Worm (Caenorhabditis elegans) whole organism, L1 larva: ENCODE measurements around the gene C07E3.3.

ENCODE experiments used
- C34B4.2 ChIP-seq: sonication (generic microtip); optimal IDR thresholded peaks from 2 replicates; lab custom pipeline; 2017; ENCODE audit warnings: mild to moderate bottlenecking, missing genetic modification characterization, missing compliant biosample characterization
- F16B12.6 ChIP-seq: fragments of 150-350 bp; optimal IDR thresholded peaks from 2 replicates; lab custom pipeline; 2014; ENCODE audit warnings: missing biosample characterization, missing genetic modification characterization
- aha-1 ChIP-seq: fragments of 150-350 bp; optimal IDR thresholded peaks from 2 replicates; lab custom pipeline; 2014; ENCODE audit warnings: missing biosample characterization, missing genetic modification characterization
- alr-1 ChIP-seq: fragments of 200-800 bp; sonication (Bioruptor generic); optimal IDR thresholded peaks from 2 replicates; lab custom pipeline; 2018; ENCODE audit warnings: borderline replicate concordance, mild to moderate bottlenecking, missing genetic modification characterization, missing compliant biosample characterization
- aly-2 ChIP-seq: fragments of 150-350 bp; optimal IDR thresholded peaks from 2 replicates; lab custom pipeline; 2014; ENCODE audit warnings: missing biosample characterization, missing genetic modification characterization
- ama-1 ChIP-seq: fragments of 150-350 bp; optimal IDR thresholded peaks from 2 replicates; lab custom pipeline; 2014
- blmp-1 ChIP-seq: fragments of 150-350 bp; optimal IDR thresholded peaks from 2 replicates; lab custom pipeline; 2014; ENCODE audit warnings: missing biosample characterization, missing genetic modification characterization
- ceh-82 ChIP-seq, 3 experiments: fragments of 150-350 bp in 1 of 3; sonication (generic microtip) in 2 of 3; optimal IDR thresholded peaks; 2 replicates each; lab custom pipeline; 2014 to 2017; ENCODE audit warnings: missing biosample characterization in 3 of 3, missing genetic modification characterization in 3 of 3
- ceh-88 ChIP-seq: fragments of 200-800 bp; sonication (Bioruptor generic); IDR thresholded peaks from 2 replicates; pipeline ENCODE4 v1.3.6; 2022; ENCODE audit warnings: missing genetic modification characterization, missing compliant biosample characterization
- ceh-90 ChIP-seq: sonication (generic microtip); optimal IDR thresholded peaks from 2 replicates; lab custom pipeline; 2016; ENCODE audit warnings: missing genetic modification characterization, missing compliant biosample characterization
- dpl-1 ChIP-seq, 3 experiments: fragments of 150-350 bp in 2 of 3; sonication (generic microtip) in 1 of 3; optimal IDR thresholded peaks; 2 replicates each; lab custom pipeline; 2014 to 2017; ENCODE audit warnings: missing biosample characterization in 3 of 3, missing genetic modification characterization in 3 of 3, missing genetic modification reagents in 3 of 3
- efl-1 ChIP-seq, 4 experiments: fragments of 150-350 bp; optimal IDR thresholded peaks in 3 of 4; peaks in 1 of 4; 1 replicate in 1 of 4; 2 replicates in 3 of 4; lab custom pipeline; 2014; ENCODE audit warnings: missing biosample characterization in 2 of 4, missing genetic modification characterization in 2 of 4, missing genetic modification reagents in 2 of 4
- efl-3 ChIP-seq: fragments of 200-800 bp; sonication (Bioruptor generic); optimal IDR thresholded peaks from 2 replicates; lab custom pipeline; 2018; ENCODE audit warnings: mild to moderate bottlenecking, missing genetic modification characterization, missing compliant biosample characterization
- egl-13 ChIP-seq: sonication (generic microtip); optimal IDR thresholded peaks from 2 replicates; lab custom pipeline; 2016; ENCODE audit warnings: missing genotype, missing genetic modification reagents, missing genetic modification characterization, missing compliant biosample characterization
- egl-27 ChIP-seq, 2 experiments: fragments of 150-350 bp in 1 of 2; sonication (generic microtip); optimal IDR thresholded peaks; 3 replicates each; lab custom pipeline; 2017 to 2018; ENCODE audit warnings: missing biosample characterization in 2 of 2, missing genetic modification characterization in 2 of 2, missing genetic modification reagents in 2 of 2
- elt-2 ChIP-seq: sonication (generic microtip); optimal IDR thresholded peaks from 2 replicates; lab custom pipeline; 2016; ENCODE audit warnings: missing genetic modification characterization, mild to moderate bottlenecking, inconsistent platforms, missing compliant biosample characterization, missing genetic modification reagents
- ets-5 ChIP-seq: fragments of 200-800 bp; sonication (Bioruptor generic); IDR thresholded peaks from 2 replicates; pipeline ENCODE4 v1.3.6; 2022; ENCODE audit warnings: missing genetic modification characterization, missing compliant biosample characterization
- fkh-4 ChIP-seq: sonication (generic microtip); optimal IDR thresholded peaks from 2 replicates; lab custom pipeline; 2016; ENCODE audit warnings: missing compliant biosample characterization, missing genetic modification characterization, borderline replicate concordance
- hpl-2 ChIP-seq: fragments of 150-350 bp; optimal IDR thresholded peaks from 2 replicates; lab custom pipeline; 2014; ENCODE audit warnings: missing biosample characterization, missing genetic modification reagents, missing genetic modification characterization
- irx-1 ChIP-seq: sonication (generic microtip); optimal IDR thresholded peaks from 2 replicates; lab custom pipeline; 2016; ENCODE audit warnings: missing genetic modification characterization, missing compliant biosample characterization
- lin-13 ChIP-seq: fragments of 150-350 bp; optimal IDR thresholded peaks from 2 replicates; lab custom pipeline; 2014; ENCODE audit warnings: missing biosample characterization, missing genetic modification reagents, missing genetic modification characterization
- lin-14 ChIP-seq: fragments of 200-800 bp; sonication (Bioruptor generic); optimal IDR thresholded peaks from 2 replicates; lab custom pipeline; 2018; ENCODE audit warnings: mild to moderate bottlenecking, missing genetic modification characterization, moderate library complexity, missing compliant biosample characterization
- lin-15B ChIP-seq: fragments of 150-350 bp; sonication (generic microtip); optimal IDR thresholded peaks from 3 replicates; lab custom pipeline; 2014; ENCODE audit warnings: missing biosample characterization, missing genetic modification characterization
- lsy-2 ChIP-seq, 2 experiments: fragments of 150-350 bp; optimal IDR thresholded peaks; 2 replicates each; lab custom pipeline; 2014; ENCODE audit warnings: missing biosample characterization in 2 of 2, missing genetic modification characterization in 2 of 2
- mab-9 ChIP-seq: fragments of 200-800 bp; sonication (Bioruptor generic); IDR thresholded peaks from 2 replicates; pipeline ENCODE4 v1.3.6; 2022; ENCODE audit warnings: missing genetic modification reagents, missing genetic modification characterization, missing compliant biosample characterization
- mep-1 ChIP-seq: fragments of 150-350 bp; optimal IDR thresholded peaks from 2 replicates; lab custom pipeline; 2014; ENCODE audit warnings: missing biosample characterization, missing genetic modification characterization
- nhr-12 ChIP-seq: sonication (generic microtip); optimal IDR thresholded peaks from 2 replicates; lab custom pipeline; 2017; ENCODE audit warnings: missing biosample characterization, missing genetic modification characterization
- nhr-19 ChIP-seq: fragments of 200-800 bp; sonication (Bioruptor generic); conservative IDR thresholded peaks from 2 replicates; pipeline ENCODE4 v1.3.6; 2022; ENCODE audit warnings: missing genetic modification characterization, missing compliant biosample characterization
- nhr-47 ChIP-seq: sonication (generic microtip); optimal IDR thresholded peaks from 2 replicates; lab custom pipeline; 2016; ENCODE audit warnings: mild to moderate bottlenecking, missing genetic modification characterization, moderate library complexity, missing compliant biosample characterization
- nhr-71 ChIP-seq: sonication (generic microtip); optimal IDR thresholded peaks from 2 replicates; lab custom pipeline; 2016; ENCODE audit warnings: mild to moderate bottlenecking, missing genetic modification characterization, moderate library complexity, missing compliant biosample characterization
- nhr-77 ChIP-seq: fragments of 150-350 bp; optimal IDR thresholded peaks from 2 replicates; lab custom pipeline; 2014; ENCODE audit warnings: missing biosample characterization, missing genetic modification characterization
- nhr-84 ChIP-seq: sonication (generic microtip); optimal IDR thresholded peaks from 2 replicates; lab custom pipeline; 2017; ENCODE audit warnings: missing biosample characterization, missing genetic modification characterization
- nhr-85 ChIP-seq: sonication (generic microtip); peaks from one replicate; lab custom pipeline; 2016; ENCODE audit warnings: missing genetic modification characterization, inconsistent platforms, missing compliant biosample characterization
- nhr-90 ChIP-seq: sonication (generic microtip); optimal IDR thresholded peaks from 2 replicates; lab custom pipeline; 2016; ENCODE audit warnings: mild to moderate bottlenecking, missing genetic modification characterization, missing compliant biosample characterization; ENCODE audit not compliant: poor library complexity
- pag-3 ChIP-seq: sonication (generic microtip); optimal IDR thresholded peaks from 2 replicates; lab custom pipeline; 2017; ENCODE audit warnings: missing genetic modification characterization, mild to moderate bottlenecking, missing compliant biosample characterization, antibody characterized with exemption, borderline replicate concordance; ENCODE audit not compliant: insufficient read depth
- pax-3 ChIP-seq: fragments of 200-800 bp; sonication (Bioruptor generic); optimal IDR thresholded peaks from 2 replicates; lab custom pipeline; 2018; ENCODE audit warnings: mild to moderate bottlenecking, missing genetic modification characterization, moderate library complexity, missing compliant biosample characterization
- rnt-1 ChIP-seq: sonication (generic microtip); optimal IDR thresholded peaks from 2 replicates; lab custom pipeline; 2016; ENCODE audit warnings: mild to moderate bottlenecking, missing genetic modification characterization, moderate library complexity, missing compliant biosample characterization
- snu-23 ChIP-seq: sonication (generic microtip); optimal IDR thresholded peaks from 2 replicates; lab custom pipeline; 2016; ENCODE audit warnings: missing genetic modification characterization, missing compliant biosample characterization
- sox-4 ChIP-seq: sonication (generic microtip); optimal IDR thresholded peaks from 2 replicates; lab custom pipeline; 2016; ENCODE audit warnings: missing genetic modification characterization, missing compliant biosample characterization
- sptf-1 ChIP-seq: fragments of 150-350 bp; optimal IDR thresholded peaks from 2 replicates; lab custom pipeline; 2014; ENCODE audit warnings: missing biosample characterization, missing genetic modification characterization
- sup-37 ChIP-seq: fragments of 200-800 bp; sonication (Bioruptor generic); optimal IDR thresholded peaks from 2 replicates; lab custom pipeline; 2018; ENCODE audit warnings: mild to moderate bottlenecking, missing genetic modification characterization, missing compliant biosample characterization
- swsn-7 ChIP-seq: sonication (generic microtip); optimal IDR thresholded peaks from 2 replicates; lab custom pipeline; 2016; ENCODE audit warnings: missing genetic modification characterization, missing compliant biosample characterization
- tlp-1 ChIP-seq: fragments of 150-350 bp; optimal IDR thresholded peaks from 2 replicates; lab custom pipeline; 2014; ENCODE audit warnings: missing biosample characterization, missing genetic modification characterization
- unc-130 ChIP-seq: fragments of 150-350 bp; optimal IDR thresholded peaks from 2 replicates; lab custom pipeline; 2017; ENCODE audit warnings: missing biosample characterization, missing genetic modification characterization, inconsistent platforms
- unc-30 ChIP-seq: sonication (generic microtip); optimal IDR thresholded peaks from 2 replicates; lab custom pipeline; 2017; ENCODE audit warnings: missing biosample characterization, missing genetic modification characterization
- unc-62 ChIP-seq: fragments of 150-350 bp; optimal IDR thresholded peaks from 2 replicates; lab custom pipeline; 2014; ENCODE audit warnings: missing biosample characterization, missing genetic modification reagents, missing genetic modification characterization
- vab-15 ChIP-seq: sonication (generic microtip); optimal IDR thresholded peaks from 2 replicates; lab custom pipeline; 2017; ENCODE audit warnings: missing genotype, mild to moderate bottlenecking, missing genetic modification characterization, missing compliant biosample characterization
- xbp-1 ChIP-seq: sonication (generic microtip); optimal IDR thresholded peaks from 2 replicates; lab custom pipeline; 2016; ENCODE audit warnings: missing genetic modification characterization, missing compliant biosample characterization
- zag-1 ChIP-seq: fragments of 150-350 bp; optimal IDR thresholded peaks from 2 replicates; lab custom pipeline; 2014; ENCODE audit warnings: missing biosample characterization, missing genetic modification characterization
- zip-4 ChIP-seq: fragments of 200-800 bp; sonication (Bioruptor generic); optimal IDR thresholded peaks from 2 replicates; lab custom pipeline; 2018; ENCODE audit warnings: mild to moderate bottlenecking, missing genetic modification characterization, moderate library complexity, missing compliant biosample characterization
- ztf-11 ChIP-seq, 2 experiments: sonication (generic microtip); optimal IDR thresholded peaks; 2 replicates each; lab custom pipeline; 2016 to 2017; ENCODE audit warnings: missing genetic modification characterization in 2 of 2, missing biosample characterization in 1 of 2, missing compliant biosample characterization in 1 of 2
- ztf-4 ChIP-seq: fragments of 150-350 bp; optimal IDR thresholded peaks from 2 replicates; lab custom pipeline; 2014; ENCODE audit warnings: missing biosample characterization, missing genetic modification characterization

C07E3.3 gene

DNA sequence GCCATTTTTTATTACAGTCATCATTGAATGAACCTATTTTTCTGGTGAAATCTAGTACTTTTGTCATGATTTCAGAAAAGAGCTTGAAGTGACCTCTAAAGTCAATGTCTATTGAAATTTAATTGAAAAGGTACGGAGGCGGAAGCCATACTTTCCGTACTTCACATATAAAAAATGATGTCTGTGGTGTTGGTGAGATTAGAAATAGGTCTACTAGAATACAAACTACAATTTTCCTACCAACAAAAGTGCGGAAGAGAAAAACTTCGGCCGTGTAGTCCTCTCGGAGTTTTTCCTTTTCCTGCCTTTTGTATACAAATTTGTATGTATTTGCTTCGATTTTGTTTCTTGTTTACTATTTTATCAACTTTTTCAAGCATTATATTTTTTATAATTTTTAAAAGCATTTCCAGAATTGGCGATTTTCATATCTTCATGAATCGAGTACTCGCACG is 38.0 kb upstream of the C07E3.3 start, which contains the start of gene T09F3.4:
TSS of gene T09F3.4 (plus strand) at position 405 of the 455 bp plus-strand sequence.
- TF ChIP-seq mab-9 (GFP tag; lab: Robert Waterston, UW) = no peak
- peak; percentile 91 for TF ChIP-seq fkh-4 (tag; lab: Kevin White, UChicago)
- TF ChIP-seq nhr-85 (tag; lab: Kevin White, UChicago) = peak; percentile 89
- TF ChIP-seq blmp-1 (tag; lab: Kevin White, UChicago) = peak; percentile 58
- peak; percentile 72 for TF ChIP-seq mep-1 (tag; lab: Kevin White, UChicago)
- TF ChIP-seq efl-1 (optimal IDR thresholded peaks at IDR 0.05; lab: Kevin White, UChicago) = peak; percentile 58 to 66
- peak; percentile 59 to 95 for TF ChIP-seq efl-1 (GFP tag; optimal IDR thresholded peaks at IDR 0.05 in 1 of 2; lab: Kevin White, UChicago)
- peak; percentile 76 for TF ChIP-seq pax-3 (tag; lab: Kevin White, UChicago)
- peak; percentile 44 to 68 (median 60) for TF ChIP-seq dpl-1 (GFP tag; optimal IDR thresholded peaks at IDR 0.05; lab: Kevin White, UChicago)
- TF ChIP-seq vab-15 = no peak
- no peak for TF ChIP-seq aha-1 (tag; lab: Kevin White, UChicago)
- no peak for TF ChIP-seq unc-62 (GFP tag; lab: Kevin White, UChicago)
- TF ChIP-seq lsy-2 (tag; optimal IDR thresholded peaks at IDR 0.05; lab: Kevin White, UChicago) = peak; percentile 72 to 76
- peak; percentile 0 for TF ChIP-seq ztf-4 (tag; lab: Kevin White, UChicago)
- TF ChIP-seq xbp-1 (tag; lab: Kevin White, UChicago) = peak; percentile 78
- TF ChIP-seq lin-15B (tag; lab: Kevin White, UChicago) = peak; percentile 28
- TF ChIP-seq nhr-77 (tag; lab: Kevin White, UChicago) = no peak
- peak; percentile 75 for TF ChIP-seq nhr-19
- no peak for TF ChIP-seq sptf-1 (tag; lab: Kevin White, UChicago)
- no peak for TF ChIP-seq C34B4.2 (tag; lab: Kevin White, UChicago)
- TF ChIP-seq nhr-12 (tag; lab: Kevin White, UChicago) = no peak
- TF ChIP-seq egl-13 = peak; percentile 68
- no peak for TF ChIP-seq egl-27 (tag; optimal IDR thresholded peaks at IDR 0.05; lab: Kevin White, UChicago)
- peak; percentile 77 for TF ChIP-seq swsn-7 (tag; lab: Kevin White, UChicago)
- peak; percentile 82 for TF ChIP-seq irx-1
- no peak for TF ChIP-seq alr-1 (tag; lab: Kevin White, UChicago)
- peak; percentile 44 for TF ChIP-seq unc-130 (tag; lab: Kevin White, UChicago)
- no peak for TF ChIP-seq hpl-2 (GFP tag; lab: Kevin White, UChicago)
- no peak for TF ChIP-seq unc-30 (tag; lab: Kevin White, UChicago)
- TF ChIP-seq lin-13 (GFP tag; lab: Kevin White, UChicago) = peak; percentile 10
- no peak for TF ChIP-seq ets-5 (GFP tag; lab: Robert Waterston, UW)
- no peak for TF ChIP-seq pag-3 (tag; lab: Kevin White, UChicago)
- peak; percentile 86 for TF ChIP-seq ceh-90
- TF ChIP-seq snu-23 (GFP tag; lab: Kevin White, UChicago) = peak; percentile 79
- TF ChIP-seq ztf-11 (tag; optimal IDR thresholded peaks at IDR 0.05; lab: Kevin White, UChicago) = peak in 1 of 2 experiments; percentile 85
- no peak for TF ChIP-seq zip-4 (GFP tag; lab: Kevin White, UChicago)
- TF ChIP-seq elt-2 (tag; lab: Kevin White, UChicago) = peak; percentile 56
- TF ChIP-seq ceh-82 (tag; optimal IDR thresholded peaks at IDR 0.05; lab: Kevin White, UChicago) = peak in 1 of 3 experiments; percentile 38
- TF ChIP-seq ceh-88 = no peak
- TF ChIP-seq rnt-1 (tag; lab: Kevin White, UChicago) = peak; percentile 96
- TF ChIP-seq nhr-84 (tag; lab: Kevin White, UChicago) = no peak
- TF ChIP-seq lin-14 (GFP tag; lab: Kevin White, UChicago) = peak; percentile 71
- peak; percentile 87 for TF ChIP-seq nhr-71 (tag; lab: Kevin White, UChicago)
- TF ChIP-seq sup-37 = no peak
- no peak for TF ChIP-seq aly-2 (tag; lab: Kevin White, UChicago)
- TF ChIP-seq zag-1 (tag; lab: Kevin White, UChicago) = no peak
- peak; percentile 23 for TF ChIP-seq F16B12.6 (tag; lab: Kevin White, UChicago)
- TF ChIP-seq efl-3 (GFP tag; lab: Kevin White, UChicago) = no peak
- TF ChIP-seq ama-1 (lab: Kevin White, UChicago) = no peak
- TF ChIP-seq sox-4 (tag; lab: Kevin White, UChicago) = peak; percentile 84
- no peak for TF ChIP-seq tlp-1 (tag; lab: Kevin White, UChicago)
- TF ChIP-seq nhr-90 = peak; percentile 82
- peak; percentile 81 for TF ChIP-seq nhr-47 (tag; lab: Kevin White, UChicago)
